Worm (Caenorhabditis elegans) whole organism, midembryonic: Measurements from ENCODE around the gene F47B7.4.

Experiments
- T22C8.4 ChIP-seq: fragments of 200-800 bp; sonication (Bioruptor generic); IDR thresholded peaks from 2 replicates; pipeline ENCODE4 v1.3.6; 2022; ENCODE audit warnings: missing genetic modification characterization, missing compliant biosample characterization
- flt-1 ChIP-seq: fragments of 200-800 bp; sonication (Bioruptor generic); IDR thresholded peaks from 2 replicates; pipeline ENCODE4 v1.3.6; 2022; ENCODE audit warnings: missing genetic modification characterization, missing compliant biosample characterization
- med-1 ChIP-seq: sonication (generic microtip); optimal IDR thresholded peaks from 2 replicates; lab custom pipeline; 2017; ENCODE audit warnings: missing genetic modification characterization, mild to moderate bottlenecking, missing compliant biosample characterization, antibody characterized with exemption, missing genetic modification reagents; ENCODE audit not compliant: insufficient read depth
- ref-1 ChIP-seq: fragments of 200-800 bp; sonication (Bioruptor generic); conservative IDR thresholded peaks from 2 replicates; pipeline ENCODE4 v1.3.6; 2022; ENCODE audit warnings: missing genetic modification reagents, missing genetic modification characterization, missing compliant biosample characterization
- ztf-23 ChIP-seq: fragments of 200-800 bp; sonication (Bioruptor generic); IDR thresholded peaks from 2 replicates; pipeline ENCODE4 v1.3.6; 2022; ENCODE audit warnings: missing genetic modification reagents, missing genetic modification characterization, missing compliant biosample characterization

- no peak for TF ChIP-seq flt-1
- no peak for TF ChIP-seq ref-1 (GFP tag; lab: Robert Waterston, UW)
- TF ChIP-seq T22C8.4, result no peak
- TF ChIP-seq ztf-23 (GFP tag; lab: Robert Waterston, UW), result no peak
- no peak for TF ChIP-seq med-1 (GFP tag; lab: Kevin White, UChicago)
Measured at ce11 chrX:3727274-3727673, 39.2 kb downstream of the F47B7.4 start, which contains the start of gene nlp-1.
